Fruit fly (Drosophila melanogaster): ENCODE measurements around the gene CG5850.

dm6 chr2L:9989275-9989674 is 25.5 kb upstream of the CG5850 start:
- TF ChIP-seq CTCF (optimal IDR thresholded peaks at IDR 0.05) (no peak), CG8478 (optimal IDR thresholded peaks at IDR 0.05) (no peak)

Measured in S2 (cell line).